Worm (Caenorhabditis elegans) whole organism, L1 larva: ENCODE data around the gene M04C3.2.
A peak's percentile ranks its signal among the peaks of the same experiment; 100 is the strongest.
"Not testable (repeated sequence)": the region's sequence is repeated elsewhere in the genome, so short reads cannot be mapped to it uniquely, and the experiment has no call there.

ENCODE experiments used
- C04F5.9 ChIP-seq: sonication (generic microtip); optimal IDR thresholded peaks from 2 replicates; lab custom pipeline; 2016; ENCODE audit warnings: missing genetic modification characterization, missing compliant biosample characterization
- C34B4.2 ChIP-seq: sonication (generic microtip); optimal IDR thresholded peaks from 2 replicates; lab custom pipeline; 2017; ENCODE audit warnings: mild to moderate bottlenecking, missing genetic modification characterization, missing compliant biosample characterization
- blmp-1 ChIP-seq: fragments of 150-350 bp; optimal IDR thresholded peaks from 2 replicates; lab custom pipeline; 2014; ENCODE audit warnings: missing biosample characterization, missing genetic modification characterization
- ceh-63 ChIP-seq: fragments of 200-800 bp; sonication (Bioruptor generic); optimal IDR thresholded peaks from 2 replicates; lab custom pipeline; 2018; ENCODE audit warnings: mild to moderate bottlenecking, missing genetic modification characterization, missing compliant biosample characterization
- ceh-82 ChIP-seq, 3 experiments: fragments of 150-350 bp in 1 of 3; sonication (generic microtip) in 2 of 3; optimal IDR thresholded peaks; 2 replicates each; lab custom pipeline; 2014 to 2017; ENCODE audit warnings: missing biosample characterization in 3 of 3, missing genetic modification characterization in 3 of 3
- dpl-1 ChIP-seq, 3 experiments: fragments of 150-350 bp in 2 of 3; sonication (generic microtip) in 1 of 3; optimal IDR thresholded peaks; 2 replicates each; lab custom pipeline; 2014 to 2017; ENCODE audit warnings: missing biosample characterization in 3 of 3, missing genetic modification characterization in 3 of 3, missing genetic modification reagents in 3 of 3
- dsc-1 ChIP-seq: sonication (generic microtip); optimal IDR thresholded peaks from 2 replicates; lab custom pipeline; 2016; ENCODE audit warnings: mild to moderate bottlenecking, missing genetic modification characterization, missing compliant biosample characterization
- efl-1 ChIP-seq, 4 experiments: fragments of 150-350 bp; optimal IDR thresholded peaks in 3 of 4; peaks in 1 of 4; 1 replicate in 1 of 4; 2 replicates in 3 of 4; lab custom pipeline; 2014; ENCODE audit warnings: missing biosample characterization in 2 of 4, missing genetic modification characterization in 2 of 4, missing genetic modification reagents in 2 of 4
- elt-2 ChIP-seq: sonication (generic microtip); optimal IDR thresholded peaks from 2 replicates; lab custom pipeline; 2016; ENCODE audit warnings: missing genetic modification characterization, mild to moderate bottlenecking, inconsistent platforms, missing compliant biosample characterization, missing genetic modification reagents
- elt-3 ChIP-seq, 6 experiments: fragments of 150-350 bp in 1 of 6; sonication (generic microtip); optimal IDR thresholded peaks; 2 replicates each; lab custom pipeline; 2017 to 2018; ENCODE audit warnings: missing biosample characterization in 6 of 6, missing genetic modification characterization in 6 of 6, inconsistent platforms in 1 of 6
- ets-5 ChIP-seq: fragments of 200-800 bp; sonication (Bioruptor generic); IDR thresholded peaks from 2 replicates; pipeline ENCODE4 v1.3.6; 2022; ENCODE audit warnings: missing genetic modification characterization, missing compliant biosample characterization
- fkh-8 ChIP-seq: sonication (generic microtip); optimal IDR thresholded peaks from 2 replicates; lab custom pipeline; 2016; ENCODE audit warnings: mild to moderate bottlenecking, missing genetic modification characterization, missing compliant biosample characterization
- fos-1 ChIP-seq: fragments of 150-350 bp; optimal IDR thresholded peaks from 2 replicates; lab custom pipeline; 2014; ENCODE audit warnings: missing biosample characterization, missing genetic modification characterization
- hpl-2 ChIP-seq: fragments of 150-350 bp; optimal IDR thresholded peaks from 2 replicates; lab custom pipeline; 2014; ENCODE audit warnings: missing biosample characterization, missing genetic modification reagents, missing genetic modification characterization
- isw-1 ChIP-seq: fragments of 200-800 bp; sonication (Bioruptor generic); IDR thresholded peaks from 2 replicates; pipeline ENCODE4 v1.3.6; 2022; ENCODE audit warnings: missing genetic modification characterization, missing compliant biosample characterization
- jun-1 ChIP-seq: fragments of 150-350 bp; optimal IDR thresholded peaks from 2 replicates; lab custom pipeline; 2014; ENCODE audit warnings: missing biosample characterization, missing genetic modification reagents, missing genetic modification characterization
- lin-14 ChIP-seq: fragments of 200-800 bp; sonication (Bioruptor generic); optimal IDR thresholded peaks from 2 replicates; lab custom pipeline; 2018; ENCODE audit warnings: mild to moderate bottlenecking, missing genetic modification characterization, moderate library complexity, missing compliant biosample characterization
- lin-35 ChIP-seq, 2 experiments: fragments of 150-350 bp; optimal IDR thresholded peaks; 2 replicates each; lab custom pipeline; 2014; ENCODE audit warnings: missing biosample characterization in 2 of 2, missing genetic modification characterization in 2 of 2, missing genetic modification reagents in 2 of 2
- lin-39 ChIP-seq: fragments of 150-350 bp; optimal IDR thresholded peaks from 2 replicates; lab custom pipeline; 2014; ENCODE audit warnings: missing biosample characterization, missing genetic modification reagents, missing genetic modification characterization
- lsy-2 ChIP-seq, 2 experiments: fragments of 150-350 bp; optimal IDR thresholded peaks; 2 replicates each; lab custom pipeline; 2014; ENCODE audit warnings: missing biosample characterization in 2 of 2, missing genetic modification characterization in 2 of 2
- mef-2 ChIP-seq: fragments of 150-350 bp; optimal IDR thresholded peaks from 2 replicates; lab custom pipeline; 2014; ENCODE audit warnings: missing biosample characterization, missing genetic modification characterization
- nhr-11 ChIP-seq: fragments of 150-350 bp; optimal IDR thresholded peaks from 2 replicates; lab custom pipeline; 2014; ENCODE audit warnings: missing biosample characterization, missing genetic modification characterization
- nhr-12 ChIP-seq: sonication (generic microtip); optimal IDR thresholded peaks from 2 replicates; lab custom pipeline; 2017; ENCODE audit warnings: missing biosample characterization, missing genetic modification characterization
- nhr-20 ChIP-seq: sonication (generic microtip); optimal IDR thresholded peaks from 2 replicates; lab custom pipeline; 2016; ENCODE audit warnings: mild to moderate bottlenecking, missing genetic modification characterization, missing compliant biosample characterization
- nhr-47 ChIP-seq: sonication (generic microtip); optimal IDR thresholded peaks from 2 replicates; lab custom pipeline; 2016; ENCODE audit warnings: mild to moderate bottlenecking, missing genetic modification characterization, moderate library complexity, missing compliant biosample characterization
- nhr-71 ChIP-seq: sonication (generic microtip); optimal IDR thresholded peaks from 2 replicates; lab custom pipeline; 2016; ENCODE audit warnings: mild to moderate bottlenecking, missing genetic modification characterization, moderate library complexity, missing compliant biosample characterization
- nhr-77 ChIP-seq: fragments of 150-350 bp; optimal IDR thresholded peaks from 2 replicates; lab custom pipeline; 2014; ENCODE audit warnings: missing biosample characterization, missing genetic modification characterization
- nhr-84 ChIP-seq: sonication (generic microtip); optimal IDR thresholded peaks from 2 replicates; lab custom pipeline; 2017; ENCODE audit warnings: missing biosample characterization, missing genetic modification characterization
- nhr-85 ChIP-seq: sonication (generic microtip); peaks from one replicate; lab custom pipeline; 2016; ENCODE audit warnings: missing genetic modification characterization, inconsistent platforms, missing compliant biosample characterization
- nhr-90 ChIP-seq: sonication (generic microtip); optimal IDR thresholded peaks from 2 replicates; lab custom pipeline; 2016; ENCODE audit warnings: mild to moderate bottlenecking, missing genetic modification characterization, missing compliant biosample characterization; ENCODE audit not compliant: poor library complexity
- pax-3 ChIP-seq: fragments of 200-800 bp; sonication (Bioruptor generic); optimal IDR thresholded peaks from 2 replicates; lab custom pipeline; 2018; ENCODE audit warnings: mild to moderate bottlenecking, missing genetic modification characterization, moderate library complexity, missing compliant biosample characterization
- snu-23 ChIP-seq: sonication (generic microtip); optimal IDR thresholded peaks from 2 replicates; lab custom pipeline; 2016; ENCODE audit warnings: missing genetic modification characterization, missing compliant biosample characterization
- sup-37 ChIP-seq: fragments of 200-800 bp; sonication (Bioruptor generic); optimal IDR thresholded peaks from 2 replicates; lab custom pipeline; 2018; ENCODE audit warnings: mild to moderate bottlenecking, missing genetic modification characterization, missing compliant biosample characterization
- vab-15 ChIP-seq: sonication (generic microtip); optimal IDR thresholded peaks from 2 replicates; lab custom pipeline; 2017; ENCODE audit warnings: missing genotype, mild to moderate bottlenecking, missing genetic modification characterization, missing compliant biosample characterization
- zip-4 ChIP-seq: fragments of 200-800 bp; sonication (Bioruptor generic); optimal IDR thresholded peaks from 2 replicates; lab custom pipeline; 2018; ENCODE audit warnings: mild to moderate bottlenecking, missing genetic modification characterization, moderate library complexity, missing compliant biosample characterization
- ztf-11 ChIP-seq, 2 experiments: sonication (generic microtip); optimal IDR thresholded peaks; 2 replicates each; lab custom pipeline; 2016 to 2017; ENCODE audit warnings: missing genetic modification characterization in 2 of 2, missing biosample characterization in 1 of 2, missing compliant biosample characterization in 1 of 2

M04C3.2 gene

DNA sequence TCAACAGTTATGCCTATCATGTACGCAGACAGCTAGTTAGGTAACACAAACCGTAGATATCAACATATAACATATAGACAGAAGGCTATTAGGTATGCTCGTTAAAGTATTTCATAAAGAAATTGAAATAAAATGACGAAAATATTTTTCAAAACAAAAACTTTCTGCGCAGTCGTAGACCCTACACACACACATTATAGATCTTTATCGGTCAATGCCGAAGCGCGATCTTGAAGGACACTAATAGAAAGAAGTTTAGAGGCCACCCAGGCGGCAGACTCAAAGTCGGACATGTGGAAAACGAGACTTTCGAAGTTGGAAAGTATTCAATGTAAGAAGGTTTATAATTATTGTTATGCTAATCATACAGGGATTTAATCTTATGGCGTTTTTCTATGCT lies 19.8 kb downstream of the M04C3.2 start:
- no peak for TF ChIP-seq C04F5.9
- TF ChIP-seq dpl-1 (GFP tag; optimal IDR thresholded peaks at IDR 0.05; lab: Kevin White, UChicago), result no peak
- TF ChIP-seq blmp-1 (tag; lab: Kevin White, UChicago), result peak; percentile 57
- no peak for TF ChIP-seq zip-4 (GFP tag; lab: Kevin White, UChicago)
- peak; percentile 54 for TF ChIP-seq nhr-71 (tag; lab: Kevin White, UChicago)
- peak; percentile 74 for TF ChIP-seq nhr-20 (tag; lab: Kevin White, UChicago)
- no peak for TF ChIP-seq isw-1
- no peak for TF ChIP-seq ets-5 (GFP tag; lab: Robert Waterston, UW)
- TF ChIP-seq lin-14, result peak; percentile 73
- TF ChIP-seq nhr-84 (tag; lab: Kevin White, UChicago), result no peak
- peak; percentile 17 for TF ChIP-seq sup-37 (GFP tag; lab: Kevin White, UChicago)
- peak; percentile 28 for TF ChIP-seq nhr-90
- TF ChIP-seq hpl-2 (GFP tag; lab: Kevin White, UChicago), result no peak
- TF ChIP-seq dsc-1 (tag; lab: Kevin White, UChicago), result no peak
- no peak for TF ChIP-seq C34B4.2 (tag; lab: Kevin White, UChicago)
- TF ChIP-seq elt-3 (tag; optimal IDR thresholded peaks at IDR 0.05; lab: Kevin White, UChicago), result no peak
- TF ChIP-seq snu-23 (GFP tag; lab: Kevin White, UChicago), result peak; percentile 56
- TF ChIP-seq vab-15 (tag; lab: Kevin White, UChicago), result no peak
- no peak for TF ChIP-seq fos-1
- TF ChIP-seq jun-1, result no peak
- TF ChIP-seq lsy-2 (tag; optimal IDR thresholded peaks at IDR 0.05; lab: Kevin White, UChicago), result peak in 1 of 2 experiments; percentile 18
- TF ChIP-seq mef-2 (tag; lab: Kevin White, UChicago), result no peak
- TF ChIP-seq lin-35 (GFP tag; optimal IDR thresholded peaks at IDR 0.05; lab: Kevin White, UChicago), result no peak
- peak; percentile 76 for TF ChIP-seq nhr-85 (tag; lab: Kevin White, UChicago)
- no peak for TF ChIP-seq fkh-8 (tag; lab: Kevin White, UChicago)
- TF ChIP-seq nhr-11 (tag; lab: Kevin White, UChicago), result no peak
- TF ChIP-seq nhr-47 (tag; lab: Kevin White, UChicago), result peak; percentile 17

DNA sequence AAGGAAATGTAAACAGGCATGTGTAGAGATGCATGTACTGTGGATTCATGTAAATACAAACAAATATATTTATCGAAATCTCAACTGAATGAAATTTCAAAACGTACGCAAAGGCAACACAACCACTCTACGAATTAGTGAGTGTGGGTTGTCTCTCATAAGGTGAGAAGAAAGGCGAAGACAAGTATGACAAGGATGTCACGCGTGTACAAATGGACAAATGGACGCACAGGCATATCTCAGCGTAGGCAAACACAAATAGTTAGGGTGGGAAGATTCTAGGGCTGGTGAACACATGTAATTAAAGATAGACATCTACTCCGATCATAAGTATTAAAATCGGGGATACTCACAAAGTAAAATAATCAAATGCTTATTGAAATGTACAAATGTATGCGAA lies 20.6 kb downstream of the M04C3.2 start:
- TF ChIP-seq nhr-77 (tag; lab: Kevin White, UChicago), result no peak
- TF ChIP-seq lin-14, result peak; percentile 61
- TF ChIP-seq ceh-82 (tag; optimal IDR thresholded peaks at IDR 0.05; lab: Kevin White, UChicago), result no peak
- peak; percentile 12 for TF ChIP-seq nhr-90
- TF ChIP-seq nhr-85 (tag; lab: Kevin White, UChicago), result peak; percentile 88
- TF ChIP-seq ceh-63, result no peak
- peak; percentile 20 for TF ChIP-seq blmp-1 (tag; lab: Kevin White, UChicago)
- no peak for TF ChIP-seq lin-39 (tag; lab: Kevin White, UChicago)
- TF ChIP-seq ztf-11 (tag; optimal IDR thresholded peaks at IDR 0.05; lab: Kevin White, UChicago), result no peak
- TF ChIP-seq nhr-71 (tag; lab: Kevin White, UChicago), result peak; percentile 24
- TF ChIP-seq nhr-20 (tag; lab: Kevin White, UChicago), result peak; percentile 60
- TF ChIP-seq pax-3, result no peak
- peak; percentile 55 for TF ChIP-seq snu-23 (GFP tag; lab: Kevin White, UChicago)

DNA sequence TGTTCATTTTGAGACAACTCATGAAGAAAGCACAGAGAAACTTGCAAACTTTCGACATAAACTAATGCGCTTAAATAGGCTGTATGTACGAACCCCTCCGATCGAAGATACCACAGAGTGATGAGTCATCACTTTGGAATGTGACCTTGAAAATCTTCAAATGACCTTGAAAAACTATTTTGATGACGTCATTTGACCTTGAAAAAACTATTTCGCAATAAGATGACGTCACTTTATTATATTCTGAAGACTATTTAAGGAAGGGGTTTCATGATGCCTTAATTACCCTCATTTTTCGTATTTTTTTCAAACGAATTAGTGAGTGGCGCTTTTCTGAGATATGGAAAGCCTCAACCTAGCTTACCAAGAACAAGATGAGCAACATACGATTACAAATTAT lies 27.6 kb downstream of the M04C3.2 start, which contains the start of gene C25F9.2:
C25F9.2 (plus strand) TSS at position 341 of the 400 bp plus-strand sequence.
- no peak for TF ChIP-seq nhr-12 (tag; lab: Kevin White, UChicago)
- TF ChIP-seq zip-4 (GFP tag; lab: Kevin White, UChicago), result peak; percentile 13

DNA sequence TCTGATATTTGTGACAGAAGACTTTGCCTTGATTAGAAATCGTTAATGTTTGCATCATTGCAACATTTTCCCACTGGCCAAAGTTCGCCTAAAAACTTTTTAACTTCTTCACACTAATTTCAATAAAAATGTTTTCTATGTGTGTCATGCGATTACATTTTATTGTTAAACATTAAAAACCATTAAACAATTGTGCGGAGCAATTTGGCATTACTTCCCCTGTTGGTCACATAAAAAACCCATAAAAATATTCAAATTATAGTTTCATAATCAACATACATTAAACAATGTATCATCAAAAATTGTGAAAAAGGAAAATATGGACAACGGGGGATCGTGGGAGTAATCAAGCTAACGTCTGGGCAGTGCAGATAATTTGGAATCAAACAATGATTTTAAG lies 29.4 kb downstream of the M04C3.2 start:
- TF ChIP-seq efl-1 (optimal IDR thresholded peaks at IDR 0.05; lab: Kevin White, UChicago), result not testable (repeated sequence)
- peak in 1 of 2 experiments; percentile 44 for TF ChIP-seq efl-1 (GFP tag; optimal IDR thresholded peaks at IDR 0.05 in 1 of 2; lab: Kevin White, UChicago)
- TF ChIP-seq elt-2 (tag; lab: Kevin White, UChicago), result peak; percentile 48
